Worm (Caenorhabditis elegans) whole organism, mixed stage, embryonic: ENCODE data around the gene C45H4.21.

Experiments used
- elt-3 ChIP-seq: fragments of 150-350 bp; optimal IDR thresholded peaks from 2 replicates; lab custom pipeline; 2014; ENCODE audit warnings: missing biosample characterization, missing genetic modification characterization
- lsy-2 ChIP-seq: fragments of 150-350 bp; optimal IDR thresholded peaks from 2 replicates; lab custom pipeline; 2014; ENCODE audit warnings: missing biosample characterization, missing genetic modification characterization
- nhr-12 ChIP-seq: fragments of 150-350 bp; optimal IDR thresholded peaks from 2 replicates; lab custom pipeline; 2014; ENCODE audit warnings: missing biosample characterization, missing genetic modification characterization
- nhr-237 ChIP-seq: fragments of 150-350 bp; optimal IDR thresholded peaks from 2 replicates; lab custom pipeline; 2014; ENCODE audit warnings: missing biosample characterization, missing genetic modification characterization
- nhr-28 ChIP-seq: fragments of 150-350 bp; optimal IDR thresholded peaks from 2 replicates; lab custom pipeline; 2014; ENCODE audit warnings: missing biosample characterization, missing genetic modification characterization
- nhr-76 ChIP-seq: sonication (generic microtip); optimal IDR thresholded peaks from 2 replicates; lab custom pipeline; 2017; ENCODE audit warnings: missing biosample characterization, missing genetic modification characterization
- unc-39 ChIP-seq: fragments of 150-350 bp; optimal IDR thresholded peaks from 2 replicates; lab custom pipeline; 2014; ENCODE audit warnings: missing biosample characterization, missing genetic modification characterization

DNA sequence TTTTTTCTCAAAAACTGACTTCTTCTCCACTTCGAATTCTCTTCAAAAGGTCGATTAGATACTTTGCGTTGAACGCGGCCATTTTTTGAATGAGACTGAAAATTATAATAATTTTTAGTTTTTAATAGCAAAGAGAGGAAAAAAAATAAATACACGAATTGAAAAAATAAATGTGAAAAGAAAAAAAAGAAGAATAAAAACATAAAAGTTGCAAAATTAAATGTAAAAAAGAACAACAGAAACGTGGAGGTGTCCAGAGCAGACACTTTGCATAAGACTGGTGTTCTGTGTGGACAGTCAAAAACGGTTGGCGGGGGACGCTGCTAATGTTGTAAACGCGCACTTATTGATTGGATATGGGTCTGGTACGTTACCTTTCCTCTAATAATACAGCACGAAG lies 10.0 kb upstream of the C45H4.21 start, which contains the start of gene C45H4.14:
- TF ChIP-seq nhr-76 (tag; lab: Kevin White, UChicago) (no peak), nhr-237 (tag; lab: Kevin White, UChicago) (no peak), nhr-12 (tag; lab: Kevin White, UChicago) (no peak), elt-3 (no peak), nhr-28 (tag; lab: Kevin White, UChicago) (no peak), unc-39 (tag; lab: Kevin White, UChicago) (no peak), lsy-2 (no peak)
